Fruit fly (Drosophila melanogaster) whole organism, embryonic: ENCODE data around the gene CG42764.
A peak's percentile ranks its signal among the peaks of the same experiment; 100 is the strongest.

ENCODE experiments used
- Blimp-1 ChIP-seq: fragments of 200-800 bp; sonication (Bioruptor generic); optimal IDR thresholded peaks from 3 replicates; lab custom pipeline; 2018; ENCODE audit warnings: missing biosample characterization, missing genetic modification characterization, mild to moderate bottlenecking, moderate library complexity, missing genetic modification reagents
- CG12104 ChIP-seq: fragments of 200-800 bp; sonication (Bioruptor generic); optimal IDR thresholded peaks from 3 replicates; lab custom pipeline; 2016; ENCODE audit warnings: missing biosample characterization, missing genetic modification characterization
- CG12391 ChIP-seq: fragments of 200-800 bp; sonication (Bioruptor generic); optimal IDR thresholded peaks from 3 replicates; lab custom pipeline; 2018; ENCODE audit warnings: missing biosample characterization, mild to moderate bottlenecking, missing genetic modification characterization, moderate library complexity
- CG12942 ChIP-seq: fragments of 200-800 bp; sonication (Bioruptor generic); optimal IDR thresholded peaks from 3 replicates; lab custom pipeline; 2016; ENCODE audit warnings: missing biosample characterization, missing genetic modification characterization
- CG14860 ChIP-seq: fragments of 200-800 bp; sonication (Bioruptor generic); IDR thresholded peaks from 3 replicates; pipeline ENCODE4 v1.3.6; 2022; ENCODE audit warnings: missing biosample characterization, missing genetic modification characterization; ENCODE audit not compliant: partially characterized antibody
- CG15696 ChIP-seq: fragments of 200-800 bp; sonication (Bioruptor generic); optimal IDR thresholded peaks from 2 replicates; lab custom pipeline; 2019; ENCODE audit warnings: missing biosample characterization, mild to moderate bottlenecking, missing genetic modification characterization, moderate library complexity
- CG1647 ChIP-seq: fragments of 200-800 bp; sonication (Bioruptor generic); optimal IDR thresholded peaks from 3 replicates; lab custom pipeline; 2016; ENCODE audit warnings: missing biosample characterization, missing genetic modification characterization
- CG16779 ChIP-seq: fragments of 200-800 bp; sonication (Bioruptor generic); IDR thresholded peaks from 2 replicates; pipeline ENCODE4 v1.3.6; 2022; ENCODE audit warnings: missing biosample characterization, missing genetic modification characterization
- CG16863 ChIP-seq: fragments of 200-800 bp; sonication (Bioruptor generic); optimal IDR thresholded peaks from 3 replicates; lab custom pipeline; 2016; ENCODE audit warnings: missing biosample characterization, missing genetic modification characterization
- CG17361 ChIP-seq: fragments of 200-800 bp; sonication (Bioruptor generic); IDR thresholded peaks from 3 replicates; pipeline ENCODE4 v1.3.6; 2022; ENCODE audit warnings: missing biosample characterization, missing genetic modification characterization
- CG1832 ChIP-seq: fragments of 200-800 bp; sonication (Bioruptor generic); optimal IDR thresholded peaks from 2 replicates; lab custom pipeline; 2017; ENCODE audit warnings: missing biosample characterization, mild to moderate bottlenecking, missing genetic modification characterization, inconsistent platforms
- CG31388 ChIP-seq: fragments of 200-800 bp; sonication (Bioruptor generic); optimal IDR thresholded peaks from 2 replicates; lab custom pipeline; 2016; ENCODE audit warnings: missing biosample characterization, missing genetic modification characterization
- CG3163 ChIP-seq: fragments of 200-800 bp; sonication (Bioruptor generic); optimal IDR thresholded peaks from 3 replicates; lab custom pipeline; 2016; ENCODE audit warnings: missing biosample characterization, missing genetic modification characterization
- CG3847 ChIP-seq: fragments of 200-800 bp; sonication (Bioruptor generic); IDR thresholded peaks from 2 replicates; pipeline ENCODE4 v1.3.6; 2022; ENCODE audit warnings: missing biosample characterization, missing genetic modification characterization
- CG4328 ChIP-seq: fragments of 200-800 bp; sonication (Bioruptor generic); optimal IDR thresholded peaks from 3 replicates; lab custom pipeline; 2017; ENCODE audit warnings: missing biosample characterization, missing genetic modification reagents, missing genetic modification characterization
- CG43689 ChIP-seq: fragments of 200-800 bp; sonication (Bioruptor generic); IDR thresholded peaks from 2 replicates; pipeline ENCODE4 v1.3.6; 2022; ENCODE audit warnings: missing biosample characterization, missing genetic modification characterization
- CG6765 ChIP-seq: fragments of 200-800 bp; sonication (Bioruptor generic); optimal IDR thresholded peaks from 3 replicates; lab custom pipeline; 2017; ENCODE audit warnings: missing biosample characterization, mild to moderate bottlenecking, missing genetic modification characterization
- CG8765 ChIP-seq: fragments of 200-800 bp; sonication (Bioruptor generic); IDR thresholded peaks from 2 replicates; pipeline ENCODE4 v1.3.6; 2022; ENCODE audit warnings: missing biosample characterization, missing genetic modification characterization
- CG9215 ChIP-seq: fragments of 200-800 bp; sonication (Bioruptor generic); IDR thresholded peaks from 2 replicates; pipeline ENCODE4 v1.3.6; 2022; ENCODE audit warnings: missing biosample characterization, missing genetic modification characterization
- CrebB ChIP-seq: fragments of 200-800 bp; sonication (Bioruptor generic); optimal IDR thresholded peaks from 3 replicates; lab custom pipeline; 2018; ENCODE audit warnings: missing biosample characterization, mild to moderate bottlenecking, missing genetic modification characterization
- Dfd ChIP-seq, 2 experiments: fragments of >200 bp; optimal IDR thresholded peaks; 2 replicates each; lab custom pipeline; 2017; ENCODE audit warnings: missing biosample characterization in 2 of 2, missing genetic modification characterization in 2 of 2
- Dip3 ChIP-seq: fragments of 200-800 bp; sonication (Bioruptor generic); optimal IDR thresholded peaks from 3 replicates; lab custom pipeline; 2016; ENCODE audit warnings: missing biosample characterization, missing genetic modification characterization
- Dll ChIP-seq: fragments of 200-800 bp; sonication (Bioruptor generic); IDR thresholded peaks from 4 replicates; pipeline ENCODE4 v1.3.6; 2022; ENCODE audit warnings: missing biosample characterization, missing genetic modification characterization; ENCODE audit not compliant: partially characterized antibody
- Ets97D ChIP-seq: fragments of 200-800 bp; sonication (Bioruptor generic); optimal IDR thresholded peaks from 3 replicates; lab custom pipeline; 2016; ENCODE audit warnings: missing biosample characterization, missing genetic modification characterization
- HLH3B ChIP-seq: fragments of 200-800 bp; sonication (Bioruptor generic); IDR thresholded peaks from 2 replicates; pipeline ENCODE4 v1.3.6; 2022; ENCODE audit warnings: missing biosample characterization, missing genetic modification characterization
- Hr3 ChIP-seq: fragments of 200-800 bp; sonication (Bioruptor generic); optimal IDR thresholded peaks from 3 replicates; lab custom pipeline; 2016; ENCODE audit warnings: missing biosample characterization, missing genetic modification characterization
- Kr ChIP-seq: fragments of 200-800 bp; sonication (Bioruptor generic); optimal IDR thresholded peaks from 2 replicates; lab custom pipeline; 2017; ENCODE audit warnings: missing biosample characterization, mild to moderate bottlenecking, missing genetic modification characterization
- Lim3 ChIP-seq: fragments of 200-800 bp; sonication (Bioruptor generic); IDR thresholded peaks from 2 replicates; pipeline ENCODE4 v1.3.6; 2022; ENCODE audit warnings: missing biosample characterization, missing genetic modification characterization
- NC2α ChIP-seq: fragments of 200-800 bp; sonication (Bioruptor generic); optimal IDR thresholded peaks from 2 replicates; lab custom pipeline; 2016; ENCODE audit warnings: missing biosample characterization, missing genetic modification characterization
- Nf-YB ChIP-seq: fragments of 200-800 bp; sonication (Bioruptor generic); optimal IDR thresholded peaks from 3 replicates; lab custom pipeline; 2019; ENCODE audit warnings: missing biosample characterization, mild to moderate bottlenecking, missing genetic modification characterization, moderate library complexity
- Six4 ChIP-seq: fragments of 200-800 bp; sonication (Bioruptor generic); optimal IDR thresholded peaks from 2 replicates; lab custom pipeline; 2016; ENCODE audit warnings: missing biosample characterization, missing genetic modification characterization
- Xbp1 ChIP-seq: fragments of 200-800 bp; sonication (Bioruptor generic); optimal IDR thresholded peaks from 3 replicates; lab custom pipeline; 2016; ENCODE audit warnings: missing biosample characterization, mild to moderate bottlenecking, missing genetic modification characterization
- ab ChIP-seq: fragments of 200-800 bp; sonication (Bioruptor generic); optimal IDR thresholded peaks from 2 replicates; lab custom pipeline; 2016; ENCODE audit warnings: missing biosample characterization, missing genetic modification characterization
- br ChIP-seq: fragments of >200 bp; optimal IDR thresholded peaks from 2 replicates; lab custom pipeline; 2017
- fu2 ChIP-seq: fragments of 200-800 bp; sonication (Bioruptor generic); optimal IDR thresholded peaks from 2 replicates; lab custom pipeline; 2016; ENCODE audit warnings: missing biosample characterization, missing genetic modification characterization
- gem ChIP-seq: fragments of 200-800 bp; sonication (Bioruptor generic); optimal IDR thresholded peaks from 2 replicates; lab custom pipeline; 2019; ENCODE audit warnings: missing biosample characterization, mild to moderate bottlenecking, missing genetic modification characterization, moderate library complexity
- grau ChIP-seq: fragments of 200-800 bp; optimal IDR thresholded peaks from 3 replicates; lab custom pipeline; 2019; ENCODE audit warnings: missing biosample characterization, mild to moderate bottlenecking, missing genetic modification characterization, moderate library complexity
- hth ChIP-seq: fragments of >200 bp; optimal IDR thresholded peaks from 2 replicates; lab custom pipeline; 2017; ENCODE audit warnings: inconsistent platforms
- ind ChIP-seq: fragments of 200-800 bp; sonication (Bioruptor generic); optimal IDR thresholded peaks from 3 replicates; lab custom pipeline; 2016; ENCODE audit warnings: missing biosample characterization, missing genetic modification characterization
- jumu ChIP-seq: fragments of 200-800 bp; sonication (Bioruptor generic); optimal IDR thresholded peaks from 3 replicates; lab custom pipeline; 2016; ENCODE audit warnings: missing biosample characterization, missing genetic modification characterization
- salm ChIP-seq: fragments of 200-800 bp; sonication (Bioruptor generic); optimal IDR thresholded peaks from 2 replicates; lab custom pipeline; 2018; ENCODE audit warnings: missing biosample characterization, mild to moderate bottlenecking, missing genetic modification characterization
- sc ChIP-seq, 3 experiments: fragments of >200 bp in 2 of 3; fragments of 200-800 bp in 1 of 3; sonication (Bioruptor generic) in 1 of 3; optimal IDR thresholded peaks; 2 replicates in 2 of 3; 3 replicates in 1 of 3; lab custom pipeline; 2017; ENCODE audit warnings: mild to moderate bottlenecking in 1 of 3, missing biosample characterization in 1 of 3, missing genetic modification characterization in 1 of 3, missing genetic modification reagents in 1 of 3
- sd ChIP-seq: fragments of 200-800 bp; sonication (Bioruptor generic); optimal IDR thresholded peaks from 3 replicates; lab custom pipeline; 2018; ENCODE audit warnings: missing biosample characterization, mild to moderate bottlenecking, missing genetic modification characterization, moderate library complexity
- slbo ChIP-seq: fragments of 200-800 bp; sonication (Bioruptor generic); IDR thresholded peaks from 2 replicates; pipeline ENCODE4 v1.3.6; 2022; ENCODE audit warnings: missing biosample characterization, missing genetic modification characterization
- tap ChIP-seq: fragments of 200-800 bp; optimal IDR thresholded peaks from 3 replicates; lab custom pipeline; 2019; ENCODE audit warnings: missing biosample characterization, mild to moderate bottlenecking, missing genetic modification characterization, moderate library complexity
- tin ChIP-seq: fragments of 200-800 bp; sonication (Bioruptor generic); optimal IDR thresholded peaks from 3 replicates; lab custom pipeline; 2016; ENCODE audit warnings: missing biosample characterization, missing genetic modification characterization
- tio ChIP-seq: fragments of 200-800 bp; sonication (Bioruptor generic); optimal IDR thresholded peaks from 2 replicates; lab custom pipeline; 2017; ENCODE audit warnings: missing biosample characterization, missing genetic modification characterization, inconsistent platforms
- twi ChIP-seq: fragments of 200-800 bp; optimal IDR thresholded peaks from 2 replicates; lab custom pipeline; 2019; ENCODE audit warnings: missing biosample characterization, mild to moderate bottlenecking, missing genetic modification characterization, moderate library complexity
- unc-4 ChIP-seq: fragments of 200-800 bp; sonication (Bioruptor generic); IDR thresholded peaks from 2 replicates; pipeline ENCODE4 v1.3.6; 2022; ENCODE audit warnings: missing biosample characterization, missing genetic modification characterization; ENCODE audit not compliant: partially characterized antibody
- wdn ChIP-seq: fragments of 200-800 bp; sonication (Bioruptor generic); IDR thresholded peaks from 2 replicates; pipeline ENCODE4 v1.3.6; 2022; ENCODE audit warnings: missing biosample characterization, missing genetic modification characterization

CG42764 gene

dm6 chr3L:20508136-20508635, 42.3 kb upstream of the CG42764 start (continued):
- TF ChIP-seq br (lab: Kevin White, UChicago), result no peak
- peak; percentile 88 for TF ChIP-seq wdn (GFP tag; lab: Robert Waterston, UW)
- TF ChIP-seq ab (GFP tag; lab: Kevin White, UChicago), result peak; percentile 80
- TF ChIP-seq Lim3 (GFP tag; lab: Robert Waterston, UW), result 0 out of 2 replicates have a peak, but pooled peaks have one; percentile 46
- peak; percentile 94 for TF ChIP-seq fu2 (GFP tag; lab: Kevin White, UChicago)
- TF ChIP-seq CG31388, result peak; percentile 85
- TF ChIP-seq CG43689 (GFP tag; lab: Robert Waterston, UW), result peak; percentile 36; the same call in 1 of the 2 replicates
- TF ChIP-seq grau, result peak; percentile 93
- peak; percentile 81 for TF ChIP-seq NC2α (GFP tag; lab: Kevin White, UChicago)
- peak; percentile 88 for TF ChIP-seq CG3163 (GFP tag; lab: Kevin White, UChicago)
- no peak for TF ChIP-seq hth
- peak; percentile 39; the same call in 1 of the 2 replicates for TF ChIP-seq unc-4
- TF ChIP-seq CG15696, result peak; percentile 91
- 0 out of 4 replicates have a peak, but pooled peaks have one; percentile 14 for TF ChIP-seq Dll (GFP tag; lab: Robert Waterston, UW)
- TF ChIP-seq CG16779 (GFP tag; lab: Robert Waterston, UW), result peak; percentile 96
- TF ChIP-seq CG1832 (GFP tag; lab: Kevin White, UChicago), result no peak
- TF ChIP-seq Ets97D (GFP tag; lab: Kevin White, UChicago), result peak; percentile 51
- no peak; the same call in 2 of the 3 replicates for TF ChIP-seq CG14860
- peak; percentile 79 for TF ChIP-seq Nf-YB (GFP tag; lab: Kevin White, UChicago)
- peak; percentile 98 for TF ChIP-seq slbo (GFP tag; lab: Robert Waterston, UW)
- peak in 1 of 2 experiments; percentile 94 for TF ChIP-seq Dfd (GFP tag; optimal IDR thresholded peaks at IDR 0.05; lab: Kevin White, UChicago)
- TF ChIP-seq ind (GFP tag; lab: Kevin White, UChicago), result peak; percentile 96
- peak; percentile 96 for TF ChIP-seq Dip3 (GFP tag; lab: Kevin White, UChicago)
- peak; percentile 92 for TF ChIP-seq sd (tag; lab: Kevin White, UChicago)
- TF ChIP-seq CG1647, result peak; percentile 92
- peak; percentile 97 for TF ChIP-seq CG9215
- TF ChIP-seq tio (GFP tag; lab: Kevin White, UChicago), result peak; percentile 91
- no peak for TF ChIP-seq Kr (GFP tag; lab: Kevin White, UChicago)
- TF ChIP-seq jumu (GFP tag; lab: Kevin White, UChicago), result peak; percentile 79
- TF ChIP-seq CG12104 (GFP tag; lab: Kevin White, UChicago), result peak; percentile 92
- TF ChIP-seq twi (tag; lab: Kevin White, UChicago), result no peak
- peak; percentile 87 for TF ChIP-seq Hr3 (GFP tag; lab: Kevin White, UChicago)
- TF ChIP-seq CG12391, result peak; percentile 93
- TF ChIP-seq CG8765 (GFP tag; lab: Robert Waterston, UW), result peak; percentile 84; the same call in 1 of the 2 replicates
- peak; percentile 76 for TF ChIP-seq salm (tag; lab: Kevin White, UChicago)
- TF ChIP-seq Xbp1 (GFP tag; lab: Kevin White, UChicago), result peak; percentile 93
- peak; percentile 82 for TF ChIP-seq CG16863 (GFP tag; lab: Kevin White, UChicago)
- TF ChIP-seq CG4328 (GFP tag; lab: Kevin White, UChicago), result peak; percentile 89
- TF ChIP-seq CG3847 (GFP tag; lab: Robert Waterston, UW), result peak; percentile 97
- peak; percentile 95 for TF ChIP-seq gem (tag; lab: Kevin White, UChicago)
- TF ChIP-seq CG12942 (GFP tag; lab: Kevin White, UChicago), result peak; percentile 82
- peak; percentile 56 for TF ChIP-seq tap (tag; lab: Kevin White, UChicago)
- TF ChIP-seq tin, result peak; percentile 95
- peak; percentile 93 for TF ChIP-seq CG17361 (GFP tag; lab: Robert Waterston, UW)
- TF ChIP-seq Six4 (GFP tag; lab: Kevin White, UChicago), result peak; percentile 89
- TF ChIP-seq CrebB, result peak; percentile 91
- peak; percentile 89 for TF ChIP-seq Blimp-1
- no peak for TF ChIP-seq sc (optimal IDR thresholded peaks at IDR 0.05; lab: Kevin White, UChicago)
- peak; percentile 49 for TF ChIP-seq sc (GFP tag; optimal IDR thresholded peaks at IDR 0.05; lab: Kevin White, UChicago)
- TF ChIP-seq CG6765 (GFP tag; lab: Kevin White, UChicago), result peak; percentile 92
- TF ChIP-seq HLH3B, result peak; percentile 90; the same call in 1 of the 2 replicates
